Worm (Caenorhabditis elegans) whole organism, L4 larva: ENCODE results near the gene sre-29.

Source experiments
- F37D6.2 ChIP-seq: sonication (generic microtip); optimal IDR thresholded peaks from 2 replicates; lab custom pipeline; 2016; ENCODE audit warnings: mild to moderate bottlenecking, missing genetic modification characterization, missing compliant biosample characterization
- ZK337.2 ChIP-seq: fragments of 200-800 bp; sonication (Bioruptor generic); IDR thresholded peaks from 2 replicates; pipeline ENCODE4 v1.3.6; 2022; ENCODE audit warnings: missing genetic modification reagents, missing genetic modification characterization, missing compliant biosample characterization
- aha-1 ChIP-seq: fragments of 150-350 bp; peaks from one replicate; lab custom pipeline; 2014; ENCODE audit warnings: missing biosample characterization, missing genetic modification characterization
- ama-1 ChIP-seq: fragments of 150-350 bp; optimal IDR thresholded peaks from 2 replicates; lab custom pipeline; 2014; ENCODE audit warnings: inconsistent platforms, mixed read lengths
- ceh-32 ChIP-seq: sonication (generic microtip); optimal IDR thresholded peaks from 2 replicates; lab custom pipeline; 2016; ENCODE audit warnings: mild to moderate bottlenecking, missing genetic modification characterization, missing compliant biosample characterization; ENCODE audit not compliant: poor library complexity
- cey-2 ChIP-seq: sonication (generic microtip); optimal IDR thresholded peaks from 3 replicates; lab custom pipeline; 2017; ENCODE audit warnings: missing genetic modification characterization, mild to moderate bottlenecking, missing compliant biosample characterization, antibody characterized with exemption, borderline replicate concordance; ENCODE audit not compliant: insufficient read depth
- dmd-8 ChIP-seq: fragments of 200-800 bp; sonication (Bioruptor generic); IDR thresholded peaks from 2 replicates; pipeline ENCODE4 v1.3.6; 2022; ENCODE audit warnings: missing genetic modification characterization, missing compliant biosample characterization
- dmd-9 ChIP-seq: fragments of 200-800 bp; sonication (Bioruptor generic); IDR thresholded peaks from 2 replicates; pipeline ENCODE4 v1.3.6; 2022; ENCODE audit warnings: missing genetic modification reagents, missing genetic modification characterization, missing compliant biosample characterization
- dpl-1 ChIP-seq: fragments of 150-350 bp; optimal IDR thresholded peaks from 2 replicates; lab custom pipeline; 2014; ENCODE audit warnings: missing biosample characterization, missing genetic modification reagents, missing genetic modification characterization
- dve-1 ChIP-seq: sonication (generic microtip); optimal IDR thresholded peaks from 2 replicates; lab custom pipeline; 2017; ENCODE audit warnings: antibody characterized with exemption, mild to moderate bottlenecking, missing genetic modification characterization, missing compliant biosample characterization; ENCODE audit not compliant: insufficient read depth
- egl-43 ChIP-seq: fragments of 200-800 bp; sonication (Bioruptor generic); IDR thresholded peaks from 2 replicates; pipeline ENCODE4 v1.3.6; 2022; ENCODE audit warnings: missing genetic modification reagents, missing genetic modification characterization, missing compliant biosample characterization
- lim-7 ChIP-seq: fragments of 200-800 bp; sonication (Bioruptor generic); IDR thresholded peaks from 2 replicates; pipeline ENCODE4 v1.3.6; 2022; ENCODE audit warnings: missing genetic modification characterization, missing compliant biosample characterization
- lin-1 ChIP-seq: fragments of 200-800 bp; sonication (Bioruptor generic); IDR thresholded peaks from 2 replicates; pipeline ENCODE4 v1.3.6; 2022; ENCODE audit warnings: missing genetic modification reagents, missing genetic modification characterization, missing compliant biosample characterization
- lin-13 ChIP-seq: fragments of 150-350 bp; optimal IDR thresholded peaks from 2 replicates; lab custom pipeline; 2014; ENCODE audit warnings: missing biosample characterization, missing genetic modification reagents, missing genetic modification characterization
- lin-39 ChIP-seq: fragments of 150-350 bp; optimal IDR thresholded peaks from 2 replicates; lab custom pipeline; 2014; ENCODE audit warnings: missing biosample characterization, missing genetic modification reagents, missing genetic modification characterization
- lir-3 ChIP-seq: sonication (generic microtip); optimal IDR thresholded peaks from 2 replicates; lab custom pipeline; 2016; ENCODE audit warnings: mild to moderate bottlenecking, missing genetic modification characterization, missing compliant biosample characterization
- lsy-2 ChIP-seq, 2 experiments: fragments of 150-350 bp in 1 of 2; sonication (generic microtip) in 1 of 2; optimal IDR thresholded peaks; 2 replicates each; lab custom pipeline; 2014 to 2017; ENCODE audit warnings: missing biosample characterization in 2 of 2, missing genetic modification characterization in 2 of 2
- madf-5 ChIP-seq, 2 experiments: fragments of 200-800 bp; sonication (Bioruptor generic); IDR thresholded peaks; 2 replicates each; pipeline ENCODE4 v1.3.6; 2022; ENCODE audit warnings: missing compliant biosample characterization in 2 of 2, missing genetic modification characterization in 2 of 2
- mdl-1 ChIP-seq, 2 experiments: fragments of 150-350 bp in 1 of 2; sonication (generic microtip) in 1 of 2; optimal IDR thresholded peaks; 2 replicates each; lab custom pipeline; 2014 to 2017; ENCODE audit warnings: missing biosample characterization in 2 of 2, missing genetic modification characterization in 2 of 2
- mep-1 ChIP-seq: fragments of 150-350 bp; sonication (generic microtip); optimal IDR thresholded peaks from 3 replicates; lab custom pipeline; 2014; ENCODE audit warnings: missing biosample characterization, missing genetic modification characterization
- mes-2 ChIP-seq: sonication (generic microtip); optimal IDR thresholded peaks from 2 replicates; lab custom pipeline; 2016; ENCODE audit warnings: missing genotype, mild to moderate bottlenecking, missing genetic modification characterization, missing compliant biosample characterization; ENCODE audit not compliant: poor library complexity, severe bottlenecking
- nhr-28 ChIP-seq: fragments of 150-350 bp; optimal IDR thresholded peaks from 2 replicates; lab custom pipeline; 2014; ENCODE audit warnings: missing biosample characterization, missing genetic modification characterization
- nhr-42 ChIP-seq: fragments of 200-800 bp; sonication (Bioruptor generic); IDR thresholded peaks from 2 replicates; pipeline ENCODE4 v1.3.6; 2022; ENCODE audit warnings: missing genetic modification characterization, missing compliant biosample characterization
- nhr-48 ChIP-seq: sonication (generic microtip); optimal IDR thresholded peaks from 2 replicates; lab custom pipeline; 2016; ENCODE audit warnings: mild to moderate bottlenecking, missing genetic modification characterization, missing compliant biosample characterization
- nhr-6 ChIP-seq: fragments of 150-350 bp; optimal IDR thresholded peaks from 2 replicates; lab custom pipeline; 2014; ENCODE audit warnings: missing biosample characterization, missing genetic modification characterization
- nhr-76 ChIP-seq: fragments of 150-350 bp; optimal IDR thresholded peaks from 2 replicates; lab custom pipeline; 2014; ENCODE audit warnings: missing biosample characterization, missing genetic modification characterization
- pha-4 ChIP-seq, 2 experiments: fragments of 150-350 bp in 1 of 2; fragments of 200-800 bp in 1 of 2; sonication (Bioruptor generic) in 1 of 2; IDR thresholded peaks in 1 of 2; optimal IDR thresholded peaks in 1 of 2; 2 replicates each; pipeline versions ENCODE4 v1.3.6 to Lab custom; 2014 to 2022; ENCODE audit warnings: missing genetic modification characterization in 2 of 2, missing genetic modification reagents in 2 of 2, missing biosample characterization in 1 of 2, missing compliant biosample characterization in 1 of 2
- set-16 ChIP-seq: fragments of 200-800 bp; sonication (Bioruptor generic); IDR thresholded peaks from 2 replicates; pipeline ENCODE4 v1.3.6; 2022; ENCODE audit warnings: missing genetic modification reagents, missing genetic modification characterization, missing compliant biosample characterization
- skn-1 ChIP-seq: fragments of 150-350 bp; optimal IDR thresholded peaks from 2 replicates; lab custom pipeline; 2014; ENCODE audit warnings: missing biosample characterization, missing genetic modification characterization
- tag-97 ChIP-seq: fragments of 200-800 bp; sonication (Bioruptor generic); IDR thresholded peaks from 2 replicates; pipeline ENCODE4 v1.3.6; 2022; ENCODE audit warnings: missing genetic modification characterization, missing compliant biosample characterization
- unc-39 ChIP-seq: sonication (generic microtip); optimal IDR thresholded peaks from 2 replicates; lab custom pipeline; 2017; ENCODE audit warnings: missing biosample characterization, missing genetic modification characterization
- vab-7 ChIP-seq: fragments of 200-800 bp; sonication (Bioruptor generic); IDR thresholded peaks from 2 replicates; pipeline ENCODE4 v1.3.6; 2022; ENCODE audit warnings: missing genetic modification reagents, missing genetic modification characterization, missing compliant biosample characterization
- ztf-11 ChIP-seq: fragments of 150-350 bp; optimal IDR thresholded peaks from 2 replicates; lab custom pipeline; 2014; ENCODE audit warnings: missing biosample characterization, missing genetic modification characterization

sre-29 gene

ce11 chrII:12401791-12402190, at the start of gene sre-29:
sre-29 (minus strand) TSS chrII:12401891.
- no peak for TF ChIP-seq skn-1

- no peak for TF ChIP-seq ztf-11
- TF ChIP-seq unc-39 (tag; lab: Kevin White, UChicago): no peak
- no peak for TF ChIP-seq mes-2 (tag; lab: Kevin White, UChicago)
Measured at ce11 chrII:12449849-12450248, 48.2 kb upstream of the sre-29 start, which contains the start of gene sre-34. sre-34 (plus strand) TSS chrII:12450149.

ce11 chrII:12448241-12448640, 46.5 kb upstream of the sre-29 start, which contains the start of gene srh-27:
srh-27 (plus strand) TSS chrII:12448541.
- TF ChIP-seq mdl-1 (tag; optimal IDR thresholded peaks at IDR 0.05; lab: Kevin White, UChicago): no peak
- no peak for TF ChIP-seq madf-5 (GFP tag; IDR thresholded peaks at IDR 0.05; lab: Robert Waterston, UW)
- TF ChIP-seq lsy-2 (tag; optimal IDR thresholded peaks at IDR 0.05; lab: Kevin White, UChicago): no peak
- no peak for TF ChIP-seq ztf-11
- TF ChIP-seq nhr-42 (GFP tag; lab: Robert Waterston, UW): no peak
- TF ChIP-seq mep-1: no peak
- TF ChIP-seq tag-97 (GFP tag; lab: Robert Waterston, UW): no peak
- TF ChIP-seq cey-2 (tag; lab: Kevin White, UChicago): no peak
- no peak for TF ChIP-seq ama-1 (lab: Kevin White, UChicago)
- no peak for TF ChIP-seq nhr-6
- no peak for TF ChIP-seq ZK337.2 (GFP tag; lab: Robert Waterston, UW)
- TF ChIP-seq F37D6.2 (tag; lab: Kevin White, UChicago): no peak
- TF ChIP-seq nhr-28: no peak
- no peak for TF ChIP-seq nhr-48 (tag; lab: Kevin White, UChicago)

- no peak for TF ChIP-seq nhr-76
- TF ChIP-seq aha-1 (tag; lab: Kevin White, UChicago): peak; percentile 55
Measured at ce11 chrII:12444679-12445376, 43.1 kb upstream of the sre-29 start, which contains the start of the genes W05H5.1 and pitr-6. W05H5.1 (minus strand) TSS chrII:12444779. pitr-6 (plus strand) TSS chrII:12445326.

- peak; percentile 12; the same call in 1 of the 2 replicates for TF ChIP-seq set-16 (GFP tag; lab: Robert Waterston, UW)
Measured at ce11 chrII:12441164-12441563, 39.5 kb upstream of the sre-29 start, which contains the start of gene Y57A10C.10. Y57A10C.10 (minus strand) TSS chrII:12441264.

ce11 chrII:12438441-12438840, 36.8 kb upstream of the sre-29 start, which contains the start of gene Y57A10C.9:
Y57A10C.9 (minus strand) TSS chrII:12438541.
- no peak for TF ChIP-seq ztf-11
- no peak for TF ChIP-seq lin-39 (tag; lab: Kevin White, UChicago)
- no peak for TF ChIP-seq dve-1 (tag; lab: Kevin White, UChicago)
- TF ChIP-seq lir-3 (tag; lab: Kevin White, UChicago): no peak

- 0 out of 2 replicates have a peak, but pooled peaks have one; percentile 32 for TF ChIP-seq lim-7 (GFP tag; lab: Robert Waterston, UW)
- TF ChIP-seq ceh-32 (tag; lab: Kevin White, UChicago): no peak
Measured at ce11 chrII:12436717-12437116, 35.0 kb upstream of the sre-29 start.

- TF ChIP-seq egl-43 (GFP tag; lab: Robert Waterston, UW) (peak; percentile 57; the same call in 1 of the 2 replicates), dpl-1 (GFP tag; lab: Kevin White, UChicago) (no peak), pha-4 (GFP tag; IDR thresholded peaks at IDR 0.05; lab: Robert Waterston, UW) (peak; percentile 18; the same call in 1 of the 2 replicates), pha-4 (tag; optimal IDR thresholded peaks at IDR 0.05; lab: Kevin White, UChicago) (no peak), lin-13 (no peak), madf-5 (GFP tag; IDR thresholded peaks at IDR 0.05; lab: Robert Waterston, UW) (no peak), vab-7 (GFP tag; lab: Robert Waterston, UW) (peak; percentile 42; the same call in 1 of the 2 replicates), set-16 (GFP tag; lab: Robert Waterston, UW) (peak; percentile 62), dmd-9 (GFP tag; lab: Robert Waterston, UW) (0 out of 2 replicates have a peak, but pooled peaks have one; percentile 61), lin-1 (GFP tag; lab: Robert Waterston, UW) (no peak), nhr-6 (no peak), lim-7 (GFP tag; lab: Robert Waterston, UW) (peak; percentile 63; the same call in 1 of the 2 replicates), dmd-8 (0 out of 2 replicates have a peak, but pooled peaks have one; percentile 47)
Measured at ce11 chrII:12435202-12435872, 33.6 kb upstream of the sre-29 start.
